Worm (Caenorhabditis elegans) whole organism, L1 larva: ENCODE results near the gene cutl-3.
A peak's percentile ranks its signal among the peaks of the same experiment; 100 is the strongest.

ENCODE experiments used
- C04F5.9 ChIP-seq: sonication (generic microtip); optimal IDR thresholded peaks from 2 replicates; lab custom pipeline; 2016; ENCODE audit warnings: missing genetic modification characterization, missing compliant biosample characterization
- C16A3.4 ChIP-seq: fragments of 150-350 bp; optimal IDR thresholded peaks from 2 replicates; lab custom pipeline; 2014; ENCODE audit warnings: missing biosample characterization, missing genetic modification characterization
- F16B12.6 ChIP-seq: fragments of 150-350 bp; optimal IDR thresholded peaks from 2 replicates; lab custom pipeline; 2014; ENCODE audit warnings: missing biosample characterization, missing genetic modification characterization
- Y116A8C.19 ChIP-seq: sonication (generic microtip); optimal IDR thresholded peaks from 2 replicates; lab custom pipeline; 2016; ENCODE audit warnings: missing compliant biosample characterization, missing genetic modification characterization, borderline replicate concordance
- aha-1 ChIP-seq: fragments of 150-350 bp; optimal IDR thresholded peaks from 2 replicates; lab custom pipeline; 2014; ENCODE audit warnings: missing biosample characterization, missing genetic modification characterization
- alr-1 ChIP-seq: fragments of 200-800 bp; sonication (Bioruptor generic); optimal IDR thresholded peaks from 2 replicates; lab custom pipeline; 2018; ENCODE audit warnings: borderline replicate concordance, mild to moderate bottlenecking, missing genetic modification characterization, missing compliant biosample characterization
- blmp-1 ChIP-seq: fragments of 150-350 bp; optimal IDR thresholded peaks from 2 replicates; lab custom pipeline; 2014; ENCODE audit warnings: missing biosample characterization, missing genetic modification characterization
- ceh-82 ChIP-seq, 3 experiments: fragments of 150-350 bp in 1 of 3; sonication (generic microtip) in 2 of 3; optimal IDR thresholded peaks; 2 replicates each; lab custom pipeline; 2014 to 2017; ENCODE audit warnings: missing biosample characterization in 3 of 3, missing genetic modification characterization in 3 of 3
- ceh-90 ChIP-seq: sonication (generic microtip); optimal IDR thresholded peaks from 2 replicates; lab custom pipeline; 2016; ENCODE audit warnings: missing genetic modification characterization, missing compliant biosample characterization
- dsc-1 ChIP-seq: sonication (generic microtip); optimal IDR thresholded peaks from 2 replicates; lab custom pipeline; 2016; ENCODE audit warnings: mild to moderate bottlenecking, missing genetic modification characterization, missing compliant biosample characterization
- efl-1 ChIP-seq, 4 experiments: fragments of 150-350 bp; optimal IDR thresholded peaks in 3 of 4; peaks in 1 of 4; 1 replicate in 1 of 4; 2 replicates in 3 of 4; lab custom pipeline; 2014; ENCODE audit warnings: missing biosample characterization in 2 of 4, missing genetic modification characterization in 2 of 4, missing genetic modification reagents in 2 of 4
- efl-3 ChIP-seq: fragments of 200-800 bp; sonication (Bioruptor generic); optimal IDR thresholded peaks from 2 replicates; lab custom pipeline; 2018; ENCODE audit warnings: mild to moderate bottlenecking, missing genetic modification characterization, missing compliant biosample characterization
- elt-2 ChIP-seq: sonication (generic microtip); optimal IDR thresholded peaks from 2 replicates; lab custom pipeline; 2016; ENCODE audit warnings: missing genetic modification characterization, mild to moderate bottlenecking, inconsistent platforms, missing compliant biosample characterization, missing genetic modification reagents
- elt-3 ChIP-seq, 6 experiments: fragments of 150-350 bp in 1 of 6; sonication (generic microtip); optimal IDR thresholded peaks; 2 replicates each; lab custom pipeline; 2017 to 2018; ENCODE audit warnings: missing biosample characterization in 6 of 6, missing genetic modification characterization in 6 of 6, inconsistent platforms in 1 of 6
- ets-5 ChIP-seq: fragments of 200-800 bp; sonication (Bioruptor generic); IDR thresholded peaks from 2 replicates; pipeline ENCODE4 v1.3.6; 2022; ENCODE audit warnings: missing genetic modification characterization, missing compliant biosample characterization
- fkh-4 ChIP-seq: sonication (generic microtip); optimal IDR thresholded peaks from 2 replicates; lab custom pipeline; 2016; ENCODE audit warnings: missing compliant biosample characterization, missing genetic modification characterization, borderline replicate concordance
- fkh-8 ChIP-seq: sonication (generic microtip); optimal IDR thresholded peaks from 2 replicates; lab custom pipeline; 2016; ENCODE audit warnings: mild to moderate bottlenecking, missing genetic modification characterization, missing compliant biosample characterization
- fos-1 ChIP-seq: fragments of 150-350 bp; optimal IDR thresholded peaks from 2 replicates; lab custom pipeline; 2014; ENCODE audit warnings: missing biosample characterization, missing genetic modification characterization
- grh-1 ChIP-seq: fragments of 200-800 bp; sonication (Bioruptor generic); IDR thresholded peaks from 2 replicates; pipeline ENCODE4 v1.3.6; 2022; ENCODE audit warnings: missing genetic modification reagents, missing genetic modification characterization, missing compliant biosample characterization
- isw-1 ChIP-seq: fragments of 200-800 bp; sonication (Bioruptor generic); IDR thresholded peaks from 2 replicates; pipeline ENCODE4 v1.3.6; 2022; ENCODE audit warnings: missing genetic modification characterization, missing compliant biosample characterization
- lin-14 ChIP-seq: fragments of 200-800 bp; sonication (Bioruptor generic); optimal IDR thresholded peaks from 2 replicates; lab custom pipeline; 2018; ENCODE audit warnings: mild to moderate bottlenecking, missing genetic modification characterization, moderate library complexity, missing compliant biosample characterization
- lin-35 ChIP-seq, 2 experiments: fragments of 150-350 bp; optimal IDR thresholded peaks; 2 replicates each; lab custom pipeline; 2014; ENCODE audit warnings: missing biosample characterization in 2 of 2, missing genetic modification characterization in 2 of 2, missing genetic modification reagents in 2 of 2
- lsy-2 ChIP-seq, 2 experiments: fragments of 150-350 bp; optimal IDR thresholded peaks; 2 replicates each; lab custom pipeline; 2014; ENCODE audit warnings: missing biosample characterization in 2 of 2, missing genetic modification characterization in 2 of 2
- mef-2 ChIP-seq: fragments of 150-350 bp; optimal IDR thresholded peaks from 2 replicates; lab custom pipeline; 2014; ENCODE audit warnings: missing biosample characterization, missing genetic modification characterization
- nhr-11 ChIP-seq: fragments of 150-350 bp; optimal IDR thresholded peaks from 2 replicates; lab custom pipeline; 2014; ENCODE audit warnings: missing biosample characterization, missing genetic modification characterization
- nhr-12 ChIP-seq: sonication (generic microtip); optimal IDR thresholded peaks from 2 replicates; lab custom pipeline; 2017; ENCODE audit warnings: missing biosample characterization, missing genetic modification characterization
- nhr-19 ChIP-seq: fragments of 200-800 bp; sonication (Bioruptor generic); conservative IDR thresholded peaks from 2 replicates; pipeline ENCODE4 v1.3.6; 2022; ENCODE audit warnings: missing genetic modification characterization, missing compliant biosample characterization
- nhr-20 ChIP-seq: sonication (generic microtip); optimal IDR thresholded peaks from 2 replicates; lab custom pipeline; 2016; ENCODE audit warnings: mild to moderate bottlenecking, missing genetic modification characterization, missing compliant biosample characterization
- nhr-47 ChIP-seq: sonication (generic microtip); optimal IDR thresholded peaks from 2 replicates; lab custom pipeline; 2016; ENCODE audit warnings: mild to moderate bottlenecking, missing genetic modification characterization, moderate library complexity, missing compliant biosample characterization
- nhr-71 ChIP-seq: sonication (generic microtip); optimal IDR thresholded peaks from 2 replicates; lab custom pipeline; 2016; ENCODE audit warnings: mild to moderate bottlenecking, missing genetic modification characterization, moderate library complexity, missing compliant biosample characterization
- nhr-84 ChIP-seq: sonication (generic microtip); optimal IDR thresholded peaks from 2 replicates; lab custom pipeline; 2017; ENCODE audit warnings: missing biosample characterization, missing genetic modification characterization
- nhr-85 ChIP-seq: sonication (generic microtip); peaks from one replicate; lab custom pipeline; 2016; ENCODE audit warnings: missing genetic modification characterization, inconsistent platforms, missing compliant biosample characterization
- nhr-90 ChIP-seq: sonication (generic microtip); optimal IDR thresholded peaks from 2 replicates; lab custom pipeline; 2016; ENCODE audit warnings: mild to moderate bottlenecking, missing genetic modification characterization, missing compliant biosample characterization; ENCODE audit not compliant: poor library complexity
- pqm-1 ChIP-seq: sonication (generic microtip); optimal IDR thresholded peaks from 3 replicates; lab custom pipeline; 2017; ENCODE audit warnings: missing biosample characterization, missing genetic modification characterization
- rnt-1 ChIP-seq: sonication (generic microtip); optimal IDR thresholded peaks from 2 replicates; lab custom pipeline; 2016; ENCODE audit warnings: mild to moderate bottlenecking, missing genetic modification characterization, moderate library complexity, missing compliant biosample characterization
- skn-1 ChIP-seq: fragments of 150-350 bp; optimal IDR thresholded peaks from 2 replicates; lab custom pipeline; 2014; ENCODE audit warnings: missing biosample characterization, missing genetic modification characterization
- snu-23 ChIP-seq: sonication (generic microtip); optimal IDR thresholded peaks from 2 replicates; lab custom pipeline; 2016; ENCODE audit warnings: missing genetic modification characterization, missing compliant biosample characterization
- sox-4 ChIP-seq: sonication (generic microtip); optimal IDR thresholded peaks from 2 replicates; lab custom pipeline; 2016; ENCODE audit warnings: missing genetic modification characterization, missing compliant biosample characterization
- sup-37 ChIP-seq: fragments of 200-800 bp; sonication (Bioruptor generic); optimal IDR thresholded peaks from 2 replicates; lab custom pipeline; 2018; ENCODE audit warnings: mild to moderate bottlenecking, missing genetic modification characterization, missing compliant biosample characterization
- swsn-7 ChIP-seq: sonication (generic microtip); optimal IDR thresholded peaks from 2 replicates; lab custom pipeline; 2016; ENCODE audit warnings: missing genetic modification characterization, missing compliant biosample characterization
- tbx-2 ChIP-seq: sonication (generic microtip); optimal IDR thresholded peaks from 2 replicates; lab custom pipeline; 2016; ENCODE audit warnings: missing genetic modification characterization, missing compliant biosample characterization
- unc-130 ChIP-seq: fragments of 150-350 bp; optimal IDR thresholded peaks from 2 replicates; lab custom pipeline; 2017; ENCODE audit warnings: missing biosample characterization, missing genetic modification characterization, inconsistent platforms
- unc-30 ChIP-seq: sonication (generic microtip); optimal IDR thresholded peaks from 2 replicates; lab custom pipeline; 2017; ENCODE audit warnings: missing biosample characterization, missing genetic modification characterization
- unc-62 ChIP-seq: fragments of 150-350 bp; optimal IDR thresholded peaks from 2 replicates; lab custom pipeline; 2014; ENCODE audit warnings: missing biosample characterization, missing genetic modification reagents, missing genetic modification characterization
- vab-15 ChIP-seq: sonication (generic microtip); optimal IDR thresholded peaks from 2 replicates; lab custom pipeline; 2017; ENCODE audit warnings: missing genotype, mild to moderate bottlenecking, missing genetic modification characterization, missing compliant biosample characterization
- zag-1 ChIP-seq: fragments of 150-350 bp; optimal IDR thresholded peaks from 2 replicates; lab custom pipeline; 2014; ENCODE audit warnings: missing biosample characterization, missing genetic modification characterization
- zip-4 ChIP-seq: fragments of 200-800 bp; sonication (Bioruptor generic); optimal IDR thresholded peaks from 2 replicates; lab custom pipeline; 2018; ENCODE audit warnings: mild to moderate bottlenecking, missing genetic modification characterization, moderate library complexity, missing compliant biosample characterization
- ztf-11 ChIP-seq, 2 experiments: sonication (generic microtip); optimal IDR thresholded peaks; 2 replicates each; lab custom pipeline; 2016 to 2017; ENCODE audit warnings: missing genetic modification characterization in 2 of 2, missing biosample characterization in 1 of 2, missing compliant biosample characterization in 1 of 2

The cutl-3 gene

DNA sequence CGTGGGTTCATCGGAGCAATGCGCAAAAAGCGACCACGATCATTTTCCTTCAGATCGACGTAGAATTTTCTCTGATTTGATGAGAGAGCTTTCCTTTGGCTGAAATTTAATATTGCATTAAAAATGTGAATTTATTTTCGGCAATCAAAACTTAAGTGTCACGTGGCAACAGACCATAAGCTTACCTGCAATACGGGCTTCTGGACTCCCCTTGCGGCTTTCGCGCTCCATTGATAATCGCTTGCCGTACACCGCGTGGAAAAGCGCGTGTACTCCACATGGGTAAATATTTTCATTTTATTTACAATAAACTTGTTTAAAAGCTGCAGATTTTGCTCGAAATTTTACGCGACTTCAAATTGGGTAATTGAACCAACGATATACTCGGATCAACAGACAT lies 16.5 kb downstream of the cutl-3 start, which contains the start of gene plp-2:
Gene plp-2, minus strand, starts transcription at position 280 of the 400 bp plus-strand sequence.
- TF ChIP-seq elt-3 (tag; optimal IDR thresholded peaks at IDR 0.05; lab: Kevin White, UChicago) (no peak), efl-1 (optimal IDR thresholded peaks at IDR 0.05; lab: Kevin White, UChicago) (no peak), efl-1 (GFP tag; optimal IDR thresholded peaks at IDR 0.05 in 1 of 2; lab: Kevin White, UChicago) (peak in 1 of 2 experiments; percentile 85)

DNA sequence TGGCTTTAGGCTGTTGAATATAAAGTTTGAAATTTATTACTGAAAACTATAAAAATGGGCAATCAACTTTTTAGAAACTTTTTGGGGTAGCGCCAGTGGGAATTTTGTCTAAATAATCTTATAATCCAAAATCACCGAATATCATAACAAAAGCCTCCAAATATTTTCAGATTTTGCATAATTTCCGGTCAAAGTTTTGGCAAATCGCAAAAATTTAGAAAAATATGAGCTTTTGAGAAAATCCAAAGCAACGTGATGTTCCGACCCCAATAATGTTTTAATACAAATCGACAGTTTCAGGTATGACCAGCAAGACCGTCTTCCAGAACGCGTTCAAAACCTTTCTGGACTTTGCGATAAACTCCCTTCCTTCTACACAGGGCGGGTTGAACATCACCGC lies 19.6 kb downstream of the cutl-3 start, which contains the start of gene emre-1:
Gene emre-1, plus strand, starts transcription at position 301 of the 400 bp plus-strand sequence.
- TF ChIP-seq zag-1 (tag; lab: Kevin White, UChicago), result no peak
- no peak for TF ChIP-seq Y116A8C.19
- no peak for TF ChIP-seq nhr-12
- no peak for TF ChIP-seq skn-1 (tag; lab: Kevin White, UChicago)
- TF ChIP-seq pqm-1, result no peak
- no peak for TF ChIP-seq fkh-4 (tag; lab: Kevin White, UChicago)
- no peak for TF ChIP-seq nhr-90 (tag; lab: Kevin White, UChicago)
- TF ChIP-seq grh-1 (GFP tag; lab: Robert Waterston, UW), result no peak
- TF ChIP-seq elt-2 (tag; lab: Kevin White, UChicago), result no peak
- no peak for TF ChIP-seq ceh-90 (tag; lab: Kevin White, UChicago)
- no peak for TF ChIP-seq elt-3 (tag; optimal IDR thresholded peaks at IDR 0.05; lab: Kevin White, UChicago)
- no peak for TF ChIP-seq swsn-7
- no peak for TF ChIP-seq dsc-1 (tag; lab: Kevin White, UChicago)
- TF ChIP-seq nhr-85 (tag; lab: Kevin White, UChicago), result no peak
- no peak for TF ChIP-seq sox-4 (tag; lab: Kevin White, UChicago)
- TF ChIP-seq nhr-84 (tag; lab: Kevin White, UChicago), result no peak
- no peak for TF ChIP-seq sup-37
- no peak for TF ChIP-seq nhr-47 (tag; lab: Kevin White, UChicago)

DNA sequence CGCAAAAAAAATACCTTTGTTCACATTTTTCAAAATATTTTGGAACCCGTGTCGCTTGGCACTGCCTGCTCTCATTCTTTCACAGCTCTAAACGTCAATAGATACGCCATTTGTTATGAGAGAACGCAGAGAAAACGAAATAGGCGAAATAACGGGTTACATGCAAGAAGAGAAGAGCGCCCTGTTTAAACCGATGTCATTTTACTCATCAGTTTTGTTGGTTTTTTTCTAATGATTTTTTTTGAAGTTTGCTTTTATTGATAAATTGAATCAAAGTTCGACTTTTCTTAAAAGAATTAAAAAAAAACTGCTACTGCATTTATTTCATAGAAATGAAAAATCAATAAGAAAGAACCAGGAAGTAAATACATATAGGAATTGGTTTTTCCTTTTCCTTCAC lies 20.2 kb downstream of the cutl-3 start:
- TF ChIP-seq nhr-20 (tag; lab: Kevin White, UChicago) (peak; percentile 26), fkh-8 (no peak), unc-130 (tag; lab: Kevin White, UChicago) (no peak), aha-1 (tag; lab: Kevin White, UChicago) (no peak), elt-2 (tag; lab: Kevin White, UChicago) (no peak), nhr-47 (tag; lab: Kevin White, UChicago) (peak; percentile 36), sup-37 (no peak), ets-5 (GFP tag; lab: Robert Waterston, UW) (no peak), mef-2 (no peak), snu-23 (peak; percentile 43), lin-35 (GFP tag; optimal IDR thresholded peaks at IDR 0.05; lab: Kevin White, UChicago) (peak in 1 of 2 experiments; percentile 2), nhr-71 (peak; percentile 38), nhr-85 (tag; lab: Kevin White, UChicago) (peak; percentile 26), zag-1 (tag; lab: Kevin White, UChicago) (no peak), ceh-82 (tag; optimal IDR thresholded peaks at IDR 0.05; lab: Kevin White, UChicago) (peak in 2 of 3 experiments; percentile 16 to 30), nhr-11 (tag; lab: Kevin White, UChicago) (no peak), fos-1 (tag; lab: Kevin White, UChicago) (peak; percentile 26), lin-14 (GFP tag; lab: Kevin White, UChicago) (peak; percentile 53), nhr-84 (tag; lab: Kevin White, UChicago) (no peak), F16B12.6 (tag; lab: Kevin White, UChicago) (no peak), C04F5.9 (tag; lab: Kevin White, UChicago) (no peak), zip-4 (GFP tag; lab: Kevin White, UChicago) (no peak), blmp-1 (peak; percentile 11), nhr-19 (GFP tag; lab: Robert Waterston, UW) (no peak), unc-62 (GFP tag; lab: Kevin White, UChicago) (no peak), nhr-90 (tag; lab: Kevin White, UChicago) (no peak), lsy-2 (tag; optimal IDR thresholded peaks at IDR 0.05; lab: Kevin White, UChicago) (peak in 1 of 2 experiments; percentile 10), ceh-90 (tag; lab: Kevin White, UChicago) (no peak), ztf-11 (tag; optimal IDR thresholded peaks at IDR 0.05; lab: Kevin White, UChicago) (no peak), isw-1 (no peak), C16A3.4 (tag; lab: Kevin White, UChicago) (no peak), tbx-2 (tag; lab: Kevin White, UChicago) (peak; percentile 19), efl-3 (GFP tag; lab: Kevin White, UChicago) (no peak), vab-15 (tag; lab: Kevin White, UChicago) (no peak), unc-30 (tag; lab: Kevin White, UChicago) (no peak), rnt-1 (tag; lab: Kevin White, UChicago) (peak; percentile 21), alr-1 (tag; lab: Kevin White, UChicago) (no peak)
